Worm (Caenorhabditis elegans): Measurements from ENCODE around the gene F10C1.1.

DNA sequence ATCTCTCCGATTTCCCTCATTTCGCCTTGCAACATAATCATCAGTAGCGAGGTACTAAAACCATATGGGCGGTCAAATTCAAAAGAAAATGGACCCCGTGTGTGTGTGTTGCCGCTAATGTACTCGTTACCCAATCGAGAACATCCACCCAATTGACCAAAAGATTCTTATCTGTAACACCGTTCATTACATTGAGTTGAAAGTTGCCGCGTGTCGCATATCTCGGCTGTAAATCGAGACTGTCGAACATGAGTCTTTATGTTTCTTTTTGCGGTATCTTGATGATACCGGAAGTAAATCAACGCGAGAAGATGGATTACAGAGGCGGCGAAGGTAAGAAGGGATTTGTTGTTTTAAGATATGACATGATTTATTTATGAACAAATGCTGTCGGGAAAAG is 38.3 kb upstream of the F10C1.1 start:
- TF ChIP-seq dao-5 (tag; optimal IDR thresholded peaks at IDR 0.05), result no peak
- TF ChIP-seq him-1 (tag; optimal IDR thresholded peaks at IDR 0.05), result no peak

Data from whole organism, L4/young adult.